Worm (Caenorhabditis elegans): ENCODE measurements around the gene ins-1.

DNA sequence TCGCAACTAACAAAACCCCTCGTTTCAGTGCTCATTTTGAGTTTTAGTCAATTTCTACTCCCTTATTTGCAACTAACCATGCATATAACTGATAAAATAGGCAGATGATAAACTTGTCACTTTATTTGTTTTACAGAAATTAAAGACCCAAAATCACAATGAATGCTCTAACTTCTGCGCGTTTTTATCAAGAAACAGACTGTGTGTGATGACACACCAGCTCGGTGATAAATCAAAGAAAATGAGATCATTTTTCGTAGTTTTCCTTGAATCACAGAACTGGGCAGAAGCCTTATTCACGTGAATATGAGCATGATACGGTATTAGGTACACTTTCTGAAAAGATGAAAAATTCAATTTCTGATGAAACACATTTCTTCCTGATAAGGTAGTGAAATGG, 26.6 kb downstream of the ins-1 start:
- TF ChIP-seq aptf-2 (GFP tag; conservative IDR thresholded peaks at IDR 0.05) (no peak), snpc-4 (GFP tag; optimal IDR thresholded peaks at IDR 0.05) (no peak), snpc-4 (tag; optimal IDR thresholded peaks at IDR 0.05) (no peak), unc-130 (GFP tag; optimal IDR thresholded peaks at IDR 0.05) (no peak), attf-5 (GFP tag; optimal IDR thresholded peaks at IDR 0.05) (no peak), nhr-90 (tag; optimal IDR thresholded peaks at IDR 0.05) (no peak), zfh-2 (GFP tag; conservative IDR thresholded peaks at IDR 0.05) (no peak), lir-1 (GFP tag; conservative IDR thresholded peaks at IDR 0.05) (no peak), sdz-38 (tag; optimal IDR thresholded peaks at IDR 0.05) (no peak), ama-1 (optimal IDR thresholded peaks at IDR 0.05) (no peak), ama-1 (GFP tag; optimal IDR thresholded peaks at IDR 0.05) (no peak), lsy-27 (tag; optimal IDR thresholded peaks at IDR 0.05; ENCODE audit: borderline replicate concordance, insufficient read depth) (no peak), nfya-1 (tag; optimal IDR thresholded peaks at IDR 0.05; ENCODE audit: borderline replicate concordance, insufficient read depth) (no peak), attf-3 (GFP tag; conservative IDR thresholded peaks at IDR 0.05) (no peak)
